Worm (Caenorhabditis elegans) whole organism, L3 larva: ENCODE measurements around the gene asp-2.

Experiments
- ceh-82 ChIP-seq: fragments of 150-350 bp; optimal IDR thresholded peaks from 2 replicates; lab custom pipeline; 2014; ENCODE audit warnings: missing biosample characterization, missing genetic modification characterization
- unc-62 ChIP-seq: fragments of 150-350 bp; sonication (generic microtip); optimal IDR thresholded peaks from 4 replicates; lab custom pipeline; 2014; ENCODE audit warnings: missing biosample characterization, missing genetic modification reagents, missing genetic modification characterization

DNA sequence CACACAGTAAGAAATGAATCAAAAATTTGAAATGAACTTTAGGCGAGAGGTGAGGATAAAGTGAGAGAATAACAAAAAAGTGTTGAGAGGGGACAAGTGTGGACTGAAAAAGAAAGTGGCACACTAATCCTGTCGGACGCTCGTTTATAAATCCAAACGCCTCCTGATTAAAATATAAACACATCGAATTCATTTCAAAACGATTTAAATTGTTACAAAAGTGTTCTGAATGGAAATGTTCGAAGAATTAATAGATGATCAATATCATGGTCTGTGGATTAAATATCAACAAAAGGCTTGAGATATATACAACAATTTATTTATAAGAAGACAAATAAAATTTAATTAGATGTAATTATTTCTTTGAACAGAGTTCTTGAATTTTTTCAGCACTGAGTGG lies 34.8 kb upstream of the asp-2 start, which contains the start of gene B0222.11:
- TF ChIP-seq unc-62 (no peak), ceh-82 (tag; lab: Kevin White, UChicago) (no peak)
